Worm (Caenorhabditis elegans) whole organism, L2 larva: ENCODE measurements around the gene F53A2.3.

Source experiments
- Y55F3AM.14 ChIP-seq: fragments of 200-800 bp; sonication (Bioruptor generic); optimal IDR thresholded peaks from 2 replicates; lab custom pipeline; 2018; ENCODE audit warnings: mild to moderate bottlenecking, missing genetic modification characterization, missing compliant biosample characterization
- elt-3 ChIP-seq: sonication (generic microtip); optimal IDR thresholded peaks from 2 replicates; lab custom pipeline; 2017; ENCODE audit warnings: missing biosample characterization, missing genetic modification characterization
- fos-1 ChIP-seq: fragments of 150-350 bp; optimal IDR thresholded peaks from 2 replicates; lab custom pipeline; 2014; ENCODE audit warnings: missing biosample characterization, missing genetic modification characterization
- mdl-1 ChIP-seq, 2 experiments: fragments of 150-350 bp in 1 of 2; sonication (generic microtip) in 1 of 2; optimal IDR thresholded peaks; 2 replicates each; lab custom pipeline; 2017; ENCODE audit warnings: missing biosample characterization in 2 of 2, missing genetic modification characterization in 2 of 2
- nhr-12 ChIP-seq: fragments of 150-350 bp; optimal IDR thresholded peaks from 2 replicates; lab custom pipeline; 2014; ENCODE audit warnings: missing biosample characterization, missing genetic modification characterization
- nhr-23 ChIP-seq: fragments of 150-350 bp; optimal IDR thresholded peaks from 2 replicates; lab custom pipeline; 2014; ENCODE audit warnings: missing biosample characterization, missing genetic modification reagents, missing genetic modification characterization
- nhr-25 ChIP-seq: fragments of 150-350 bp; sonication (generic microtip); optimal IDR thresholded peaks from 3 replicates; lab custom pipeline; 2014; ENCODE audit warnings: missing biosample characterization, missing genetic modification characterization
- nhr-77 ChIP-seq: fragments of 150-350 bp; optimal IDR thresholded peaks from 2 replicates; lab custom pipeline; 2014; ENCODE audit warnings: missing biosample characterization, missing genetic modification characterization
- skn-1 ChIP-seq: sonication (generic microtip); optimal IDR thresholded peaks from 2 replicates; lab custom pipeline; 2017; ENCODE audit warnings: missing biosample characterization, missing genetic modification characterization
- snpc-4 ChIP-seq: fragments of 150-350 bp; optimal IDR thresholded peaks from 2 replicates; lab custom pipeline; 2014; ENCODE audit warnings: missing biosample characterization, missing genetic modification characterization
- unc-62 ChIP-seq: fragments of 150-350 bp; optimal IDR thresholded peaks from 2 replicates; lab custom pipeline; 2014; ENCODE audit warnings: missing biosample characterization, missing genetic modification reagents, missing genetic modification characterization

- TF ChIP-seq skn-1 (tag; lab: Kevin White, UChicago) (no peak), nhr-12 (tag; lab: Kevin White, UChicago) (no peak), mdl-1 (tag; optimal IDR thresholded peaks at IDR 0.05; lab: Kevin White, UChicago) (no peak), unc-62 (GFP tag; lab: Kevin White, UChicago) (no peak), snpc-4 (tag; lab: Kevin White, UChicago) (no peak), nhr-23 (tag; lab: Kevin White, UChicago) (no peak), Y55F3AM.14 (GFP tag; lab: Kevin White, UChicago) (no peak), elt-3 (tag; lab: Kevin White, UChicago) (no peak), nhr-77 (no peak), nhr-25 (tag; lab: Kevin White, UChicago) (peak; percentile 16), fos-1 (peak; percentile 62)
These were observed 40.7 kb downstream of the F53A2.3 start, which contains the start of gene pgm-2 for ce11 chrIII:13298722-13299431.
